Worm (Caenorhabditis elegans) whole organism, early embryonic: ENCODE measurements around the gene far-5.

Source experiments
- ets-7 ChIP-seq: sonication (generic microtip); optimal IDR thresholded peaks from 2 replicates; lab custom pipeline; 2016; ENCODE audit warnings: missing genotype, missing genetic modification characterization, missing compliant biosample characterization
- tbx-11 ChIP-seq: fragments of 200-800 bp; sonication (Bioruptor generic); IDR thresholded peaks from 2 replicates; pipeline ENCODE4 v1.3.6; 2022; ENCODE audit warnings: missing genetic modification characterization, missing compliant biosample characterization

ce11 chrV:13002070-13002469, 6.7 kb downstream of the far-5 start, which contains the start of gene inft-2:
- TF ChIP-seq ets-7 (no peak), tbx-11 (GFP tag; lab: Robert Waterston, UW) (no peak)
